Worm (Caenorhabditis elegans) whole organism, L1 larva: ENCODE data around the gene smc-6.

Experiments used
- C04F5.9 ChIP-seq: sonication (generic microtip); optimal IDR thresholded peaks from 2 replicates; lab custom pipeline; 2016; ENCODE audit warnings: missing genetic modification characterization, missing compliant biosample characterization
- C16A3.4 ChIP-seq: fragments of 150-350 bp; optimal IDR thresholded peaks from 2 replicates; lab custom pipeline; 2014; ENCODE audit warnings: missing biosample characterization, missing genetic modification characterization
- C34B4.2 ChIP-seq: sonication (generic microtip); optimal IDR thresholded peaks from 2 replicates; lab custom pipeline; 2017; ENCODE audit warnings: mild to moderate bottlenecking, missing genetic modification characterization, missing compliant biosample characterization
- alr-1 ChIP-seq: fragments of 200-800 bp; sonication (Bioruptor generic); optimal IDR thresholded peaks from 2 replicates; lab custom pipeline; 2018; ENCODE audit warnings: borderline replicate concordance, mild to moderate bottlenecking, missing genetic modification characterization, missing compliant biosample characterization
- ama-1 ChIP-seq: fragments of 150-350 bp; optimal IDR thresholded peaks from 2 replicates; lab custom pipeline; 2014
- ceh-63 ChIP-seq: fragments of 200-800 bp; sonication (Bioruptor generic); optimal IDR thresholded peaks from 2 replicates; lab custom pipeline; 2018; ENCODE audit warnings: mild to moderate bottlenecking, missing genetic modification characterization, missing compliant biosample characterization
- ceh-82 ChIP-seq, 3 experiments: fragments of 150-350 bp in 1 of 3; sonication (generic microtip) in 2 of 3; optimal IDR thresholded peaks; 2 replicates each; lab custom pipeline; 2014 to 2017; ENCODE audit warnings: missing biosample characterization in 3 of 3, missing genetic modification characterization in 3 of 3
- ceh-90 ChIP-seq: sonication (generic microtip); optimal IDR thresholded peaks from 2 replicates; lab custom pipeline; 2016; ENCODE audit warnings: missing genetic modification characterization, missing compliant biosample characterization
- ces-1 ChIP-seq: fragments of 150-350 bp; optimal IDR thresholded peaks from 2 replicates; lab custom pipeline; 2014; ENCODE audit warnings: missing biosample characterization, missing genetic modification reagents, missing genetic modification characterization
- dsc-1 ChIP-seq: sonication (generic microtip); optimal IDR thresholded peaks from 2 replicates; lab custom pipeline; 2016; ENCODE audit warnings: mild to moderate bottlenecking, missing genetic modification characterization, missing compliant biosample characterization
- efl-1 ChIP-seq, 4 experiments: fragments of 150-350 bp; optimal IDR thresholded peaks in 3 of 4; peaks in 1 of 4; 1 replicate in 1 of 4; 2 replicates in 3 of 4; lab custom pipeline; 2014; ENCODE audit warnings: missing biosample characterization in 2 of 4, missing genetic modification characterization in 2 of 4, missing genetic modification reagents in 2 of 4
- efl-3 ChIP-seq: fragments of 200-800 bp; sonication (Bioruptor generic); optimal IDR thresholded peaks from 2 replicates; lab custom pipeline; 2018; ENCODE audit warnings: mild to moderate bottlenecking, missing genetic modification characterization, missing compliant biosample characterization
- egl-27 ChIP-seq, 2 experiments: fragments of 150-350 bp in 1 of 2; sonication (generic microtip); optimal IDR thresholded peaks; 3 replicates each; lab custom pipeline; 2017 to 2018; ENCODE audit warnings: missing biosample characterization in 2 of 2, missing genetic modification characterization in 2 of 2, missing genetic modification reagents in 2 of 2
- elt-3 ChIP-seq, 6 experiments: fragments of 150-350 bp in 1 of 6; sonication (generic microtip); optimal IDR thresholded peaks; 2 replicates each; lab custom pipeline; 2017 to 2018; ENCODE audit warnings: missing biosample characterization in 6 of 6, missing genetic modification characterization in 6 of 6, inconsistent platforms in 1 of 6
- ets-5 ChIP-seq: fragments of 200-800 bp; sonication (Bioruptor generic); IDR thresholded peaks from 2 replicates; pipeline ENCODE4 v1.3.6; 2022; ENCODE audit warnings: missing genetic modification characterization, missing compliant biosample characterization
- fkh-8 ChIP-seq: sonication (generic microtip); optimal IDR thresholded peaks from 2 replicates; lab custom pipeline; 2016; ENCODE audit warnings: mild to moderate bottlenecking, missing genetic modification characterization, missing compliant biosample characterization
- hpl-2 ChIP-seq: fragments of 150-350 bp; optimal IDR thresholded peaks from 2 replicates; lab custom pipeline; 2014; ENCODE audit warnings: missing biosample characterization, missing genetic modification reagents, missing genetic modification characterization
- irx-1 ChIP-seq: sonication (generic microtip); optimal IDR thresholded peaks from 2 replicates; lab custom pipeline; 2016; ENCODE audit warnings: missing genetic modification characterization, missing compliant biosample characterization
- isw-1 ChIP-seq: fragments of 200-800 bp; sonication (Bioruptor generic); IDR thresholded peaks from 2 replicates; pipeline ENCODE4 v1.3.6; 2022; ENCODE audit warnings: missing genetic modification characterization, missing compliant biosample characterization
- jun-1 ChIP-seq: fragments of 150-350 bp; optimal IDR thresholded peaks from 2 replicates; lab custom pipeline; 2014; ENCODE audit warnings: missing biosample characterization, missing genetic modification reagents, missing genetic modification characterization
- lin-14 ChIP-seq: fragments of 200-800 bp; sonication (Bioruptor generic); optimal IDR thresholded peaks from 2 replicates; lab custom pipeline; 2018; ENCODE audit warnings: mild to moderate bottlenecking, missing genetic modification characterization, moderate library complexity, missing compliant biosample characterization
- lir-3 ChIP-seq: sonication (generic microtip); optimal IDR thresholded peaks from 2 replicates; lab custom pipeline; 2016; ENCODE audit warnings: mild to moderate bottlenecking, missing genetic modification characterization, moderate library complexity, missing compliant biosample characterization; ENCODE audit not compliant: poor library complexity
- mab-9 ChIP-seq: fragments of 200-800 bp; sonication (Bioruptor generic); IDR thresholded peaks from 2 replicates; pipeline ENCODE4 v1.3.6; 2022; ENCODE audit warnings: missing genetic modification reagents, missing genetic modification characterization, missing compliant biosample characterization
- mef-2 ChIP-seq: fragments of 150-350 bp; optimal IDR thresholded peaks from 2 replicates; lab custom pipeline; 2014; ENCODE audit warnings: missing biosample characterization, missing genetic modification characterization
- nhr-12 ChIP-seq: sonication (generic microtip); optimal IDR thresholded peaks from 2 replicates; lab custom pipeline; 2017; ENCODE audit warnings: missing biosample characterization, missing genetic modification characterization
- nhr-19 ChIP-seq: fragments of 200-800 bp; sonication (Bioruptor generic); conservative IDR thresholded peaks from 2 replicates; pipeline ENCODE4 v1.3.6; 2022; ENCODE audit warnings: missing genetic modification characterization, missing compliant biosample characterization
- nhr-237 ChIP-seq: fragments of 150-350 bp; optimal IDR thresholded peaks from 2 replicates; lab custom pipeline; 2014; ENCODE audit warnings: missing biosample characterization, missing genetic modification characterization
- nhr-28 ChIP-seq: fragments of 150-350 bp; optimal IDR thresholded peaks from 2 replicates; lab custom pipeline; 2014; ENCODE audit warnings: missing biosample characterization, missing genetic modification characterization
- nhr-71 ChIP-seq: sonication (generic microtip); optimal IDR thresholded peaks from 2 replicates; lab custom pipeline; 2016; ENCODE audit warnings: mild to moderate bottlenecking, missing genetic modification characterization, moderate library complexity, missing compliant biosample characterization
- nhr-76 ChIP-seq: sonication (generic microtip); optimal IDR thresholded peaks from 2 replicates; lab custom pipeline; 2017; ENCODE audit warnings: missing biosample characterization, missing genetic modification characterization
- nhr-77 ChIP-seq: fragments of 150-350 bp; optimal IDR thresholded peaks from 2 replicates; lab custom pipeline; 2014; ENCODE audit warnings: missing biosample characterization, missing genetic modification characterization
- nhr-84 ChIP-seq: sonication (generic microtip); optimal IDR thresholded peaks from 2 replicates; lab custom pipeline; 2017; ENCODE audit warnings: missing biosample characterization, missing genetic modification characterization
- nhr-85 ChIP-seq: sonication (generic microtip); peaks from one replicate; lab custom pipeline; 2016; ENCODE audit warnings: missing genetic modification characterization, inconsistent platforms, missing compliant biosample characterization
- pag-3 ChIP-seq: sonication (generic microtip); optimal IDR thresholded peaks from 2 replicates; lab custom pipeline; 2017; ENCODE audit warnings: missing genetic modification characterization, mild to moderate bottlenecking, missing compliant biosample characterization, antibody characterized with exemption, borderline replicate concordance; ENCODE audit not compliant: insufficient read depth
- pqm-1 ChIP-seq: sonication (generic microtip); optimal IDR thresholded peaks from 3 replicates; lab custom pipeline; 2017; ENCODE audit warnings: missing biosample characterization, missing genetic modification characterization
- rnt-1 ChIP-seq: sonication (generic microtip); optimal IDR thresholded peaks from 2 replicates; lab custom pipeline; 2016; ENCODE audit warnings: mild to moderate bottlenecking, missing genetic modification characterization, moderate library complexity, missing compliant biosample characterization
- skn-1 ChIP-seq: fragments of 150-350 bp; optimal IDR thresholded peaks from 2 replicates; lab custom pipeline; 2014; ENCODE audit warnings: missing biosample characterization, missing genetic modification characterization
- snpc-4 ChIP-seq: fragments of 150-350 bp; optimal IDR thresholded peaks from 2 replicates; lab custom pipeline; 2014; ENCODE audit warnings: missing biosample characterization, missing genetic modification characterization
- snu-23 ChIP-seq: sonication (generic microtip); optimal IDR thresholded peaks from 2 replicates; lab custom pipeline; 2016; ENCODE audit warnings: missing genetic modification characterization, missing compliant biosample characterization
- sox-4 ChIP-seq: sonication (generic microtip); optimal IDR thresholded peaks from 2 replicates; lab custom pipeline; 2016; ENCODE audit warnings: missing genetic modification characterization, missing compliant biosample characterization
- swsn-7 ChIP-seq: sonication (generic microtip); optimal IDR thresholded peaks from 2 replicates; lab custom pipeline; 2016; ENCODE audit warnings: missing genetic modification characterization, missing compliant biosample characterization
- tbx-2 ChIP-seq: sonication (generic microtip); optimal IDR thresholded peaks from 2 replicates; lab custom pipeline; 2016; ENCODE audit warnings: missing genetic modification characterization, missing compliant biosample characterization
- tlp-1 ChIP-seq: fragments of 150-350 bp; optimal IDR thresholded peaks from 2 replicates; lab custom pipeline; 2014; ENCODE audit warnings: missing biosample characterization, missing genetic modification characterization
- unc-130 ChIP-seq: fragments of 150-350 bp; optimal IDR thresholded peaks from 2 replicates; lab custom pipeline; 2017; ENCODE audit warnings: missing biosample characterization, missing genetic modification characterization, inconsistent platforms
- unc-62 ChIP-seq: fragments of 150-350 bp; optimal IDR thresholded peaks from 2 replicates; lab custom pipeline; 2014; ENCODE audit warnings: missing biosample characterization, missing genetic modification reagents, missing genetic modification characterization
- unc-86 ChIP-seq: sonication (generic microtip); optimal IDR thresholded peaks from 2 replicates; lab custom pipeline; 2016; ENCODE audit warnings: missing genetic modification characterization, missing compliant biosample characterization
- xbp-1 ChIP-seq: sonication (generic microtip); optimal IDR thresholded peaks from 2 replicates; lab custom pipeline; 2016; ENCODE audit warnings: missing genetic modification characterization, missing compliant biosample characterization
- zag-1 ChIP-seq: fragments of 150-350 bp; optimal IDR thresholded peaks from 2 replicates; lab custom pipeline; 2014; ENCODE audit warnings: missing biosample characterization, missing genetic modification characterization
- zip-4 ChIP-seq: fragments of 200-800 bp; sonication (Bioruptor generic); optimal IDR thresholded peaks from 2 replicates; lab custom pipeline; 2018; ENCODE audit warnings: mild to moderate bottlenecking, missing genetic modification characterization, moderate library complexity, missing compliant biosample characterization
- ztf-11 ChIP-seq, 2 experiments: sonication (generic microtip); optimal IDR thresholded peaks; 2 replicates each; lab custom pipeline; 2016 to 2017; ENCODE audit warnings: missing genetic modification characterization in 2 of 2, missing biosample characterization in 1 of 2, missing compliant biosample characterization in 1 of 2
- ztf-4 ChIP-seq: fragments of 150-350 bp; optimal IDR thresholded peaks from 2 replicates; lab custom pipeline; 2014; ENCODE audit warnings: missing biosample characterization, missing genetic modification characterization

Gene smc-6

DNA sequence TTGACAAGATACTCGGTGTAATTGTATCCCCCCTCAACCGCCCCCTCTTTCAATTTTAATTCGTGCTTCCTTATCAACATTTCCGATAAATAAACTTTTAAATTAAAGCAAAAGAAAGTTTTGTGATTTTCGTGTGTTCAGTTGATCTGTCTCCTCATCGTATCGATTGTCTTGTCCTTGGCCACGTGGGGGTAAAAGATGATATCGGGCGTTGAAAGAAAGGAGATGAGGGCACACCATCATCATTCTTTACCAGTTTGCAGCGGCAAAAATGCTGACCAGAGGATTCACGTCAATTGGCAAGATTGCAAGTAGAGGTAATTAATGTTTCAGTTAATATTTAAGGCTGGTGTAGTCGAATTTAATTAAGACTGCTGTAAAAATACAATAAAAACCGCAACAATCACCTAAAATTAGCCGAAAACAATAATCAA is 31.2 kb upstream of the smc-6 start, which contains the start of gene F54D5.7 (continued):
- TF ChIP-seq tbx-2: peak; percentile 11
- TF ChIP-seq sox-4 (tag; lab: Kevin White, UChicago): no peak
- TF ChIP-seq isw-1: no peak
- peak in 1 of 2 experiments; percentile 37 for TF ChIP-seq ztf-11 (tag; optimal IDR thresholded peaks at IDR 0.05; lab: Kevin White, UChicago)
- TF ChIP-seq efl-1 (optimal IDR thresholded peaks at IDR 0.05; lab: Kevin White, UChicago): peak; percentile 8 to 14
- TF ChIP-seq efl-1 (GFP tag; optimal IDR thresholded peaks at IDR 0.05 in 1 of 2; lab: Kevin White, UChicago): peak in 1 of 2 experiments; percentile 89
- no peak for TF ChIP-seq alr-1
- no peak for TF ChIP-seq tlp-1 (tag; lab: Kevin White, UChicago)
- peak; percentile 67 for TF ChIP-seq swsn-7 (tag; lab: Kevin White, UChicago)
- no peak for TF ChIP-seq nhr-76
- TF ChIP-seq unc-62 (GFP tag; lab: Kevin White, UChicago): no peak
- TF ChIP-seq jun-1 (tag; lab: Kevin White, UChicago): no peak
- TF ChIP-seq ceh-90 (tag; lab: Kevin White, UChicago): no peak
- peak; percentile 34 for TF ChIP-seq rnt-1 (tag; lab: Kevin White, UChicago)
- peak; percentile 19 for TF ChIP-seq snpc-4 (tag; lab: Kevin White, UChicago)
- TF ChIP-seq ces-1: no peak
- TF ChIP-seq efl-3 (GFP tag; lab: Kevin White, UChicago): no peak
- TF ChIP-seq egl-27 (tag; optimal IDR thresholded peaks at IDR 0.05; lab: Kevin White, UChicago): no peak
- peak; percentile 90 for TF ChIP-seq skn-1
- no peak for TF ChIP-seq mef-2
- no peak for TF ChIP-seq nhr-12
- TF ChIP-seq nhr-19 (GFP tag; lab: Robert Waterston, UW): peak; percentile 65
- TF ChIP-seq hpl-2 (GFP tag; lab: Kevin White, UChicago): no peak
- TF ChIP-seq ceh-63: no peak
- peak; percentile 22 for TF ChIP-seq lir-3 (tag; lab: Kevin White, UChicago)
- no peak for TF ChIP-seq nhr-28 (tag; lab: Kevin White, UChicago)
- no peak for TF ChIP-seq C04F5.9 (tag; lab: Kevin White, UChicago)
- no peak for TF ChIP-seq unc-86
- no peak for TF ChIP-seq mab-9 (GFP tag; lab: Robert Waterston, UW)
- peak; percentile 32 for TF ChIP-seq pag-3 (tag; lab: Kevin White, UChicago)
- TF ChIP-seq ceh-82 (tag; optimal IDR thresholded peaks at IDR 0.05; lab: Kevin White, UChicago): no peak
- peak; percentile 30 for TF ChIP-seq irx-1 (tag; lab: Kevin White, UChicago)
- peak; percentile 61 for TF ChIP-seq lin-14 (GFP tag; lab: Kevin White, UChicago)
- peak; percentile 77 for TF ChIP-seq snu-23 (GFP tag; lab: Kevin White, UChicago)
- TF ChIP-seq pqm-1 (tag; lab: Kevin White, UChicago): no peak
- TF ChIP-seq zag-1 (tag; lab: Kevin White, UChicago): no peak
- peak; percentile 23 for TF ChIP-seq C16A3.4 (tag; lab: Kevin White, UChicago)
- peak; percentile 37 for TF ChIP-seq dsc-1
- no peak for TF ChIP-seq ets-5
- no peak for TF ChIP-seq C34B4.2
- TF ChIP-seq xbp-1 (tag; lab: Kevin White, UChicago): peak; percentile 49
- peak; percentile 82 for TF ChIP-seq nhr-71
- TF ChIP-seq unc-130 (tag; lab: Kevin White, UChicago): peak; percentile 11
- TF ChIP-seq fkh-8: no peak
- TF ChIP-seq zip-4 (GFP tag; lab: Kevin White, UChicago): peak; percentile 13
- TF ChIP-seq ama-1 (lab: Kevin White, UChicago): peak; percentile 99
- TF ChIP-seq elt-3 (tag; optimal IDR thresholded peaks at IDR 0.05; lab: Kevin White, UChicago): peak in 2 of 6 experiments; percentile 23 to 75
- no peak for TF ChIP-seq nhr-77 (tag; lab: Kevin White, UChicago)
- TF ChIP-seq ztf-4: peak; percentile 56
- peak; percentile 91 for TF ChIP-seq nhr-85 (tag; lab: Kevin White, UChicago)
- no peak for TF ChIP-seq nhr-84 (tag; lab: Kevin White, UChicago)
- no peak for TF ChIP-seq nhr-237
